Worm (Caenorhabditis elegans) whole organism, L3 larva: ENCODE results near the gene T07D4.2.

Experiments
- mdl-1 ChIP-seq: fragments of 150-350 bp; optimal IDR thresholded peaks from 2 replicates; lab custom pipeline; 2014; ENCODE audit warnings: missing biosample characterization, missing genetic modification characterization
- skn-1 ChIP-seq: fragments of 150-350 bp; optimal IDR thresholded peaks from 2 replicates; lab custom pipeline; 2014; ENCODE audit warnings: missing biosample characterization, missing genetic modification characterization
- ztf-11 ChIP-seq: fragments of 150-350 bp; optimal IDR thresholded peaks from 2 replicates; lab custom pipeline; 2014; ENCODE audit warnings: missing biosample characterization, missing genetic modification characterization

ce11 chrII:8916656-8917055, 42.9 kb upstream of the T07D4.2 start:
- TF ChIP-seq mdl-1 (tag; lab: Kevin White, UChicago) (no peak), skn-1 (tag; lab: Kevin White, UChicago) (no peak), ztf-11 (tag; lab: Kevin White, UChicago) (no peak)
